Fruit fly (Drosophila melanogaster) whole organism, prepupa: ENCODE measurements around the gene CG15047.
A peak's percentile ranks its signal among the peaks of the same experiment; 100 is the strongest.

Source experiments
- Blimp-1 ChIP-seq: fragments of 200-800 bp; sonication (Bioruptor generic); optimal IDR thresholded peaks from 3 replicates; lab custom pipeline; 2017; ENCODE audit warnings: missing biosample characterization, missing genetic modification characterization, mild to moderate bottlenecking, moderate library complexity, missing genetic modification reagents
- CG10669 ChIP-seq: fragments of 200-800 bp; sonication (Bioruptor generic); optimal IDR thresholded peaks from 3 replicates; lab custom pipeline; 2018; ENCODE audit warnings: missing biosample characterization, mild to moderate bottlenecking, missing genetic modification characterization, moderate library complexity
- CG11762 ChIP-seq: fragments of 200-800 bp; sonication (Bioruptor generic); optimal IDR thresholded peaks from 3 replicates; lab custom pipeline; 2016; ENCODE audit warnings: missing biosample characterization, missing genetic modification characterization; ENCODE audit not compliant: insufficient read depth
- CG11902 ChIP-seq: fragments of 200-800 bp; sonication (Bioruptor generic); optimal IDR thresholded peaks from 3 replicates; lab custom pipeline; 2016; ENCODE audit warnings: missing biosample characterization, missing genetic modification characterization
- CG15336 ChIP-seq: fragments of 200-800 bp; sonication (Bioruptor generic); IDR thresholded peaks from 2 replicates; pipeline ENCODE4 v1.3.6; 2022; ENCODE audit warnings: missing biosample characterization, missing genetic modification characterization
- CG1621 ChIP-seq: fragments of 200-800 bp; sonication (Bioruptor generic); optimal IDR thresholded peaks from 3 replicates; lab custom pipeline; 2018; ENCODE audit warnings: missing biosample characterization, mild to moderate bottlenecking, missing genetic modification characterization
- CG16779 ChIP-seq: fragments of 200-800 bp; sonication (Bioruptor generic); optimal IDR thresholded peaks from 3 replicates; lab custom pipeline; 2017; ENCODE audit warnings: missing biosample characterization, mild to moderate bottlenecking, missing genetic modification characterization
- CG3032 ChIP-seq: fragments of 200-800 bp; optimal IDR thresholded peaks from 2 replicates; lab custom pipeline; 2019; ENCODE audit warnings: missing biosample characterization, mild to moderate bottlenecking, missing genetic modification characterization, moderate library complexity
- CG31627 ChIP-seq: fragments of 200-800 bp; sonication (Bioruptor generic); optimal IDR thresholded peaks from 3 replicates; lab custom pipeline; 2016; ENCODE audit warnings: missing biosample characterization, missing genetic modification characterization
- CG32006 ChIP-seq: fragments of 200-800 bp; sonication (Bioruptor generic); optimal IDR thresholded peaks from 3 replicates; lab custom pipeline; 2017; ENCODE audit warnings: missing biosample characterization, mild to moderate bottlenecking, missing genetic modification characterization
- CG3919 ChIP-seq: fragments of 200-800 bp; sonication (Bioruptor generic); optimal IDR thresholded peaks from 3 replicates; lab custom pipeline; 2016; ENCODE audit warnings: missing biosample characterization, missing genetic modification characterization
- CG4318 ChIP-seq: fragments of 200-800 bp; sonication (Bioruptor generic); optimal IDR thresholded peaks from 3 replicates; lab custom pipeline; 2017; ENCODE audit warnings: missing biosample characterization, mild to moderate bottlenecking, missing genetic modification characterization
- CG6163 ChIP-seq: fragments of 200-800 bp; sonication (Bioruptor generic); IDR thresholded peaks from 3 replicates; pipeline ENCODE4 v1.3.6; 2022; ENCODE audit warnings: missing biosample characterization, missing genetic modification characterization
- CG6276 ChIP-seq: fragments of 200-800 bp; sonication (Bioruptor generic); optimal IDR thresholded peaks from 2 replicates; lab custom pipeline; 2017; ENCODE audit warnings: missing biosample characterization, mild to moderate bottlenecking, missing genetic modification characterization
- CG6808 ChIP-seq: fragments of 200-800 bp; sonication (Bioruptor generic); optimal IDR thresholded peaks from 3 replicates; lab custom pipeline; 2017; ENCODE audit warnings: missing biosample characterization, missing genetic modification characterization, mild to moderate bottlenecking, moderate library complexity, missing genetic modification reagents
- CG6854 ChIP-seq: fragments of 200-800 bp; sonication (Bioruptor generic); optimal IDR thresholded peaks from 2 replicates; lab custom pipeline; 2017; ENCODE audit warnings: missing biosample characterization, mild to moderate bottlenecking, missing genetic modification characterization
- CG7368 ChIP-seq: fragments of 200-800 bp; sonication (Bioruptor generic); optimal IDR thresholded peaks from 3 replicates; lab custom pipeline; 2016; ENCODE audit warnings: missing biosample characterization, missing genetic modification characterization
- CG8119 ChIP-seq: fragments of 200-800 bp; sonication (Bioruptor generic); IDR thresholded peaks from 3 replicates; pipeline ENCODE4 v1.3.6; 2022; ENCODE audit warnings: missing biosample characterization, missing genetic modification characterization
- CG8632 ChIP-seq: fragments of 200-800 bp; sonication (Bioruptor generic); optimal IDR thresholded peaks from 3 replicates; lab custom pipeline; 2016; ENCODE audit warnings: missing biosample characterization, missing genetic modification characterization
- CG9139 ChIP-seq: fragments of 200-800 bp; sonication (Bioruptor generic); optimal IDR thresholded peaks from 3 replicates; lab custom pipeline; 2017; ENCODE audit warnings: missing biosample characterization, mild to moderate bottlenecking, missing genetic modification characterization
- Eip75B ChIP-seq: fragments of 200-800 bp; sonication (Bioruptor generic); optimal IDR thresholded peaks from 3 replicates; lab custom pipeline; 2016; ENCODE audit warnings: missing biosample characterization, missing genetic modification characterization
- Eip78C ChIP-seq: fragments of 200-800 bp; sonication (Bioruptor generic); peaks from one replicate; lab custom pipeline; 2016; ENCODE audit warnings: missing biosample characterization, missing genetic modification characterization
- Eip93F ChIP-seq: fragments of 200-800 bp; sonication (Bioruptor generic); optimal IDR thresholded peaks from 2 replicates; lab custom pipeline; 2016; ENCODE audit warnings: missing biosample characterization, mild to moderate bottlenecking, missing genetic modification characterization
- Ets21C ChIP-seq: fragments of 200-800 bp; sonication (Bioruptor generic); optimal IDR thresholded peaks from 3 replicates; lab custom pipeline; 2016; ENCODE audit warnings: missing biosample characterization, missing genetic modification characterization
- Ets96B ChIP-seq: fragments of 200-800 bp; optimal IDR thresholded peaks from 2 replicates; lab custom pipeline; 2019; ENCODE audit warnings: missing biosample characterization, mild to moderate bottlenecking, missing genetic modification characterization, moderate library complexity
- Gug ChIP-seq: fragments of 200-800 bp; sonication (Bioruptor generic); IDR thresholded peaks from 2 replicates; pipeline ENCODE4 v1.3.6; 2022; ENCODE audit warnings: missing biosample characterization, missing genetic modification characterization
- Hr38 ChIP-seq: sonication (Bioruptor generic); optimal IDR thresholded peaks from 2 replicates; lab custom pipeline; 2016; ENCODE audit warnings: missing biosample characterization, missing genetic modification characterization
- Hr39 ChIP-seq: fragments of 200-800 bp; sonication (Bioruptor generic); optimal IDR thresholded peaks from 2 replicates; lab custom pipeline; 2016; ENCODE audit warnings: missing biosample characterization, missing genetic modification characterization
- Hr4 ChIP-seq: fragments of 200-800 bp; sonication (Bioruptor generic); optimal IDR thresholded peaks from 3 replicates; lab custom pipeline; 2016; ENCODE audit warnings: missing biosample characterization, missing genetic modification characterization
- Lpt ChIP-seq: fragments of 200-800 bp; sonication (Bioruptor generic); optimal IDR thresholded peaks from 3 replicates; lab custom pipeline; 2016; ENCODE audit warnings: missing biosample characterization, missing genetic modification characterization
- Met ChIP-seq: fragments of 200-800 bp; sonication (Bioruptor generic); optimal IDR thresholded peaks from 3 replicates; lab custom pipeline; 2016; ENCODE audit warnings: missing biosample characterization, missing genetic modification characterization
- OdsH ChIP-seq: fragments of 200-800 bp; sonication (Bioruptor generic); optimal IDR thresholded peaks from 3 replicates; lab custom pipeline; 2016; ENCODE audit warnings: missing biosample characterization, missing genetic modification characterization
- Smox ChIP-seq: fragments of 200-800 bp; sonication (Bioruptor generic); optimal IDR thresholded peaks from 3 replicates; lab custom pipeline; 2016; ENCODE audit warnings: missing biosample characterization, missing genetic modification characterization
- Sox102F ChIP-seq: fragments of 200-800 bp; sonication (Bioruptor generic); optimal IDR thresholded peaks from 2 replicates; lab custom pipeline; 2016; ENCODE audit warnings: missing biosample characterization, mild to moderate bottlenecking, missing genetic modification characterization
- Sox14 ChIP-seq: fragments of 200-800 bp; sonication (Bioruptor generic); optimal IDR thresholded peaks from 3 replicates; lab custom pipeline; 2016; ENCODE audit warnings: missing biosample characterization, missing genetic modification characterization
- Sox15 ChIP-seq: fragments of 200-800 bp; sonication (Bioruptor generic); optimal IDR thresholded peaks from 3 replicates; lab custom pipeline; 2016; ENCODE audit warnings: missing biosample characterization, missing genetic modification characterization
- achi ChIP-seq: fragments of 200-800 bp; sonication (Bioruptor generic); optimal IDR thresholded peaks from 3 replicates; lab custom pipeline; 2016; ENCODE audit warnings: missing biosample characterization, missing genetic modification characterization
- acj6 ChIP-seq: fragments of 200-800 bp; sonication (Bioruptor generic); optimal IDR thresholded peaks from 3 replicates; lab custom pipeline; 2016; ENCODE audit warnings: missing biosample characterization, missing genetic modification characterization
- cyc ChIP-seq: fragments of 200-800 bp; sonication (Bioruptor generic); optimal IDR thresholded peaks from 3 replicates; lab custom pipeline; 2016; ENCODE audit warnings: missing biosample characterization, missing genetic modification characterization
- dsx ChIP-seq: fragments of 200-800 bp; optimal IDR thresholded peaks from 3 replicates; lab custom pipeline; 2019; ENCODE audit warnings: missing biosample characterization, mild to moderate bottlenecking, missing genetic modification characterization, moderate library complexity; ENCODE audit not compliant: poor library complexity, severe bottlenecking
- eg ChIP-seq: fragments of 200-800 bp; sonication (Bioruptor generic); IDR thresholded peaks from 3 replicates; pipeline ENCODE4 v1.3.6; 2022; ENCODE audit warnings: missing biosample characterization, missing genetic modification characterization
- esn ChIP-seq: fragments of 200-800 bp; sonication (Bioruptor generic); optimal IDR thresholded peaks from 2 replicates; lab custom pipeline; 2016; ENCODE audit warnings: missing biosample characterization, mild to moderate bottlenecking, missing genetic modification characterization, moderate library complexity
- fd59A ChIP-seq: fragments of 200-800 bp; sonication (Bioruptor generic); optimal IDR thresholded peaks from 2 replicates; lab custom pipeline; 2017; ENCODE audit warnings: missing biosample characterization, mild to moderate bottlenecking, missing genetic modification characterization, missing genetic modification reagents
- fd85E ChIP-seq: fragments of 200-800 bp; sonication (Bioruptor generic); optimal IDR thresholded peaks from 3 replicates; lab custom pipeline; 2016; ENCODE audit warnings: missing biosample characterization, missing genetic modification characterization
- fkh ChIP-seq: fragments of 200-800 bp; sonication (Bioruptor generic); optimal IDR thresholded peaks from 3 replicates; lab custom pipeline; 2017; ENCODE audit warnings: missing biosample characterization, mild to moderate bottlenecking, missing genetic modification characterization, moderate library complexity
- lz ChIP-seq: fragments of 200-800 bp; sonication (Bioruptor generic); optimal IDR thresholded peaks from 3 replicates; lab custom pipeline; 2016; ENCODE audit warnings: missing biosample characterization, missing genetic modification characterization
- net ChIP-seq: fragments of 200-800 bp; sonication (Bioruptor generic); optimal IDR thresholded peaks from 3 replicates; lab custom pipeline; 2016; ENCODE audit warnings: missing biosample characterization, missing genetic modification characterization
- salr ChIP-seq, 2 experiments: fragments of 200-800 bp; sonication (Bioruptor generic); optimal IDR thresholded peaks; 3 replicates each; lab custom pipeline; 2016 to 2018; ENCODE audit warnings: missing biosample characterization in 2 of 2, missing genetic modification characterization in 2 of 2, mild to moderate bottlenecking in 1 of 2
- spab ChIP-seq: fragments of 200-800 bp; sonication (Bioruptor generic); optimal IDR thresholded peaks from 2 replicates; lab custom pipeline; 2017; ENCODE audit warnings: missing biosample characterization, mild to moderate bottlenecking, missing genetic modification characterization, missing genetic modification reagents
- ss ChIP-seq, 2 experiments: fragments of 200-800 bp; sonication (Bioruptor generic); optimal IDR thresholded peaks; 2 replicates in 1 of 2; 3 replicates in 1 of 2; lab custom pipeline; 2017 to 2018; ENCODE audit warnings: mild to moderate bottlenecking in 2 of 2, missing biosample characterization in 2 of 2, missing genetic modification characterization in 2 of 2, moderate library complexity in 1 of 2
- svp ChIP-seq: fragments of 200-800 bp; sonication (Bioruptor generic); peaks from one replicate; lab custom pipeline; 2016; ENCODE audit warnings: missing biosample characterization, missing genetic modification characterization
- topi ChIP-seq: fragments of 200-800 bp; sonication (Bioruptor generic); optimal IDR thresholded peaks from 3 replicates; lab custom pipeline; 2016; ENCODE audit warnings: missing biosample characterization, missing genetic modification characterization
- vri ChIP-seq: fragments of 200-800 bp; sonication (Bioruptor generic); optimal IDR thresholded peaks from 3 replicates; lab custom pipeline; 2016; ENCODE audit warnings: missing biosample characterization, mild to moderate bottlenecking, missing genetic modification characterization

CG15047 gene

dm6 chrX:18517415-18517814, 11.1 kb upstream of the CG15047 start:
- TF ChIP-seq CG31627 (GFP tag; lab: Kevin White, UChicago) (peak; percentile 26), CG6854 (GFP tag; lab: Kevin White, UChicago) (no peak), Eip78C (GFP tag; lab: Kevin White, UChicago) (peak; percentile 78), CG6808 (peak; percentile 10), CG4318 (no peak), CG32006 (peak; percentile 39), Smox (GFP tag; lab: Kevin White, UChicago) (no peak), CG10669 (GFP tag; lab: Kevin White, UChicago) (no peak), Lpt (peak; percentile 47), Hr39 (peak; percentile 7), CG1621 (tag; lab: Kevin White, UChicago) (peak; percentile 12), Hr38 (GFP tag; lab: Kevin White, UChicago) (no peak), Sox15 (GFP tag; lab: Kevin White, UChicago) (no peak), CG11902 (GFP tag; lab: Kevin White, UChicago) (no peak), eg (GFP tag; lab: Robert Waterston, UW) (peak; percentile 58), CG11762 (GFP tag; lab: Kevin White, UChicago) (no peak), spab (GFP tag; lab: Kevin White, UChicago) (no peak), cyc (no peak), salr (GFP tag; optimal IDR thresholded peaks at IDR 0.05; lab: Kevin White, UChicago) (no peak), topi (GFP tag; lab: Kevin White, UChicago) (no peak), CG8119 (GFP tag; lab: Robert Waterston, UW) (peak; percentile 35; the same call in 1 of the 3 replicates), Ets21C (GFP tag; lab: Kevin White, UChicago) (no peak), net (GFP tag; lab: Kevin White, UChicago) (peak; percentile 7), Eip93F (GFP tag; lab: Kevin White, UChicago) (no peak), CG6163 (GFP tag; lab: Robert Waterston, UW) (peak; percentile 58; the same call in 2 of the 3 replicates), fd85E (GFP tag; lab: Kevin White, UChicago) (no peak), OdsH (GFP tag; lab: Kevin White, UChicago) (no peak), fkh (GFP tag; lab: Kevin White, UChicago) (no peak), Sox14 (GFP tag; lab: Kevin White, UChicago) (no peak), CG3032 (tag; lab: Kevin White, UChicago) (no peak), acj6 (no peak), CG7368 (GFP tag; lab: Kevin White, UChicago) (no peak), dsx (GFP tag; lab: Kevin White, UChicago) (no peak), CG3919 (GFP tag; lab: Kevin White, UChicago) (no peak), achi (GFP tag; lab: Kevin White, UChicago) (peak; percentile 19), CG9139 (GFP tag; lab: Kevin White, UChicago) (no peak), Met (GFP tag; lab: Kevin White, UChicago) (peak; percentile 14), fd59A (GFP tag; lab: Kevin White, UChicago) (no peak), Sox102F (GFP tag; lab: Kevin White, UChicago) (no peak), Ets96B (tag; lab: Kevin White, UChicago) (no peak), Blimp-1 (GFP tag; lab: Kevin White, UChicago) (no peak), esn (peak; percentile 33), lz (peak; percentile 33), CG6276 (no peak), Eip75B (GFP tag; lab: Kevin White, UChicago) (peak; percentile 0), CG8632 (GFP tag; lab: Kevin White, UChicago) (no peak), Hr4 (GFP tag; lab: Kevin White, UChicago) (peak; percentile 18), CG15336 (peak; percentile 37; the same call in 1 of the 2 replicates), Gug (GFP tag; lab: Robert Waterston, UW) (no peak), svp (GFP tag; lab: Kevin White, UChicago) (no peak), vri (no peak), ss (GFP tag; optimal IDR thresholded peaks at IDR 0.05; lab: Kevin White, UChicago) (peak in 1 of 2 experiments; percentile 19), CG16779 (tag; lab: Kevin White, UChicago) (no peak)
